Worm (Caenorhabditis elegans) whole organism, mixed stage, embryonic: ENCODE measurements around the gene osm-6.

Experiments
- ceh-83 ChIP-seq: fragments of 200-800 bp; sonication (Bioruptor generic); optimal IDR thresholded peaks from 2 replicates; lab custom pipeline; 2018; ENCODE audit warnings: mild to moderate bottlenecking, missing genetic modification characterization, missing compliant biosample characterization
- elt-3 ChIP-seq: fragments of 150-350 bp; optimal IDR thresholded peaks from 2 replicates; lab custom pipeline; 2014; ENCODE audit warnings: missing biosample characterization, missing genetic modification characterization
- ham-2 ChIP-seq: fragments of 200-800 bp; sonication (Bioruptor generic); optimal IDR thresholded peaks from 2 replicates; lab custom pipeline; 2018; ENCODE audit warnings: mild to moderate bottlenecking, missing genetic modification characterization, missing compliant biosample characterization
- lin-13 ChIP-seq: fragments of 150-350 bp; optimal IDR thresholded peaks from 2 replicates; lab custom pipeline; 2014; ENCODE audit warnings: missing biosample characterization, missing genetic modification characterization
- lsy-2 ChIP-seq: fragments of 150-350 bp; optimal IDR thresholded peaks from 2 replicates; lab custom pipeline; 2014; ENCODE audit warnings: missing biosample characterization, missing genetic modification characterization
- mab-5 ChIP-seq: fragments of 150-350 bp; optimal IDR thresholded peaks from 2 replicates; lab custom pipeline; 2014; ENCODE audit warnings: missing biosample characterization, missing genetic modification characterization
- mep-1 ChIP-seq: fragments of 150-350 bp; optimal IDR thresholded peaks from 2 replicates; lab custom pipeline; 2017; ENCODE audit warnings: missing biosample characterization, missing genetic modification reagents, missing genetic modification characterization, inconsistent platforms
- nhr-237 ChIP-seq: fragments of 150-350 bp; optimal IDR thresholded peaks from 2 replicates; lab custom pipeline; 2014; ENCODE audit warnings: missing biosample characterization, missing genetic modification characterization
- nhr-28 ChIP-seq: fragments of 150-350 bp; optimal IDR thresholded peaks from 2 replicates; lab custom pipeline; 2014; ENCODE audit warnings: missing biosample characterization, missing genetic modification characterization
- nhr-76 ChIP-seq: sonication (generic microtip); optimal IDR thresholded peaks from 2 replicates; lab custom pipeline; 2017; ENCODE audit warnings: missing biosample characterization, missing genetic modification characterization
- pha-4 ChIP-seq: fragments of 150-350 bp; optimal IDR thresholded peaks from 2 replicates; lab custom pipeline; 2018; ENCODE audit warnings: missing biosample characterization, missing genetic modification reagents, missing genetic modification characterization
- snpc-4 ChIP-seq: fragments of 150-350 bp; optimal IDR thresholded peaks from 2 replicates; lab custom pipeline; 2014; ENCODE audit warnings: missing biosample characterization, missing genetic modification characterization
- ztf-11 ChIP-seq: fragments of 150-350 bp; optimal IDR thresholded peaks from 2 replicates; lab custom pipeline; 2014; ENCODE audit warnings: missing biosample characterization, missing genetic modification characterization

DNA sequence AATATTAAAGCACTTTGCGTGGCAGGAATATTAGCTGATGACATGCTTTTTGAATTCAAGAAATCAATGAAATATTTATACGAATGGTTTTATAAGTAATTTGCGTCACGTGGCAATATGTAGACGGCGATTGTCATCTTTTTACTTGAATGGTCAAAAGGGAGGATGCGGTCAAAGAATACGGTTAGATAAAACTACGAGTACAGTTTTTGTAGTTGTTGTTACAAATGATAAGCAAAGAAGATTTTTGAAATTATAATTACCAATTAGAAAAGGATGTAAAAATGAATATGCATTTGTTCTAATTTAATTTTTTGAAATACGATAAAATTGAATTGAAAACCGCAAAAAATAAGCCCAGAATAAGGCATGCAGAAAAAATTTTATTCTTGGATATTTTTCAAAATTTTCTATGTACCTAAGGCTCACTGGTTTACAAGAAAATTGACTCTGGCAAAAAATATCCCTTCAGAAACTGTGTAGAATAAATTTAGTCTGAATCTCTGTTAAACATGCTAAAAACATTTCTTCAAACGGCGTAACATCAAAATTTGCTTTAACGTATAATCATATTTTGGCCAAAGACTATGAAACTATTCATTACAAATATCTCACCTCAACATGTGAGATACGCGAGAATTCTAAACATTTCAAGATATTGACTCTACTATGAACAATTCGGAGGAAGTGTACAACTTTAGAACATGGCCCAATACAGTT, 35.9 kb downstream of the osm-6 start, which contains the start of the genes sodh-2 and srx-76:
- TF ChIP-seq elt-3 (tag; lab: Kevin White, UChicago), result no peak
- TF ChIP-seq snpc-4, result no peak
- TF ChIP-seq mab-5 (tag; lab: Kevin White, UChicago), result no peak
- TF ChIP-seq ztf-11 (tag; lab: Kevin White, UChicago), result no peak
- no peak for TF ChIP-seq mep-1
- no peak for TF ChIP-seq nhr-76 (tag; lab: Kevin White, UChicago)
- TF ChIP-seq ham-2 (GFP tag; lab: Kevin White, UChicago), result no peak
- TF ChIP-seq nhr-28, result no peak
- TF ChIP-seq nhr-237 (tag; lab: Kevin White, UChicago), result no peak
- TF ChIP-seq lin-13 (tag; lab: Kevin White, UChicago), result no peak
- TF ChIP-seq pha-4 (tag; lab: Kevin White, UChicago), result no peak
- no peak for TF ChIP-seq lsy-2
- TF ChIP-seq ceh-83 (GFP tag; lab: Kevin White, UChicago), result no peak
